Worm (Caenorhabditis elegans) whole organism, mixed stage, embryonic: ENCODE measurements around the gene fbxb-37.

ENCODE experiments used
- bed-3 ChIP-seq: fragments of 200-800 bp; sonication (Bioruptor generic); optimal IDR thresholded peaks from 3 replicates; lab custom pipeline; 2018; ENCODE audit warnings: mild to moderate bottlenecking, missing genetic modification characterization, moderate library complexity, missing compliant biosample characterization
- ceh-39 ChIP-seq: fragments of 150-350 bp; optimal IDR thresholded peaks from 2 replicates; lab custom pipeline; 2014; ENCODE audit warnings: missing biosample characterization, missing genetic modification characterization
- ceh-43 ChIP-seq: fragments of 200-800 bp; sonication (Bioruptor generic); optimal IDR thresholded peaks from 2 replicates; lab custom pipeline; 2018; ENCODE audit warnings: mild to moderate bottlenecking, missing genetic modification characterization, moderate library complexity, missing compliant biosample characterization
- ceh-83 ChIP-seq: fragments of 200-800 bp; sonication (Bioruptor generic); optimal IDR thresholded peaks from 2 replicates; lab custom pipeline; 2018; ENCODE audit warnings: mild to moderate bottlenecking, missing genetic modification characterization, missing compliant biosample characterization
- ces-1 ChIP-seq: fragments of 150-350 bp; optimal IDR thresholded peaks from 2 replicates; lab custom pipeline; 2014; ENCODE audit warnings: missing biosample characterization, missing genetic modification reagents, missing genetic modification characterization
- cnd-1 ChIP-seq: fragments of 200-800 bp; sonication (Bioruptor generic); optimal IDR thresholded peaks from 2 replicates; lab custom pipeline; 2018; ENCODE audit warnings: mild to moderate bottlenecking, missing genetic modification characterization, missing compliant biosample characterization
- drap-1 ChIP-seq: fragments of 200-800 bp; sonication (Bioruptor generic); optimal IDR thresholded peaks from 3 replicates; lab custom pipeline; 2018; ENCODE audit warnings: mild to moderate bottlenecking, missing genetic modification characterization, missing compliant biosample characterization
- elt-1 ChIP-seq: sonication (generic microtip); optimal IDR thresholded peaks from 2 replicates; lab custom pipeline; 2017; ENCODE audit warnings: missing genetic modification characterization, mild to moderate bottlenecking, missing compliant biosample characterization, antibody characterized with exemption, moderate library complexity, borderline replicate concordance; ENCODE audit not compliant: insufficient read depth
- elt-3 ChIP-seq: fragments of 150-350 bp; optimal IDR thresholded peaks from 2 replicates; lab custom pipeline; 2014; ENCODE audit warnings: missing biosample characterization, missing genetic modification characterization
- flh-1 ChIP-seq: fragments of 200-800 bp; sonication (Bioruptor generic); optimal IDR thresholded peaks from 2 replicates; lab custom pipeline; 2018; ENCODE audit warnings: mild to moderate bottlenecking, missing genetic modification characterization, moderate library complexity, missing compliant biosample characterization
- ham-2 ChIP-seq: fragments of 200-800 bp; sonication (Bioruptor generic); optimal IDR thresholded peaks from 2 replicates; lab custom pipeline; 2018; ENCODE audit warnings: mild to moderate bottlenecking, missing genetic modification characterization, missing compliant biosample characterization
- hlh-1 ChIP-seq: fragments of 150-350 bp; optimal IDR thresholded peaks from 2 replicates; lab custom pipeline; 2014; ENCODE audit warnings: missing biosample characterization, missing genetic modification reagents, missing genetic modification characterization
- lin-13 ChIP-seq: fragments of 150-350 bp; optimal IDR thresholded peaks from 2 replicates; lab custom pipeline; 2014; ENCODE audit warnings: missing biosample characterization, missing genetic modification characterization
- lin-32 ChIP-seq: fragments of 200-800 bp; sonication (Bioruptor generic); optimal IDR thresholded peaks from 2 replicates; lab custom pipeline; 2018; ENCODE audit warnings: mild to moderate bottlenecking, missing genetic modification characterization, missing compliant biosample characterization
- lsy-2 ChIP-seq: fragments of 150-350 bp; optimal IDR thresholded peaks from 2 replicates; lab custom pipeline; 2014; ENCODE audit warnings: missing biosample characterization, missing genetic modification characterization
- mab-5 ChIP-seq: fragments of 150-350 bp; optimal IDR thresholded peaks from 2 replicates; lab custom pipeline; 2014; ENCODE audit warnings: missing biosample characterization, missing genetic modification characterization
- mep-1 ChIP-seq: fragments of 150-350 bp; optimal IDR thresholded peaks from 2 replicates; lab custom pipeline; 2017; ENCODE audit warnings: missing biosample characterization, missing genetic modification reagents, missing genetic modification characterization, inconsistent platforms
- mls-2 ChIP-seq: sonication (generic microtip); optimal IDR thresholded peaks from 2 replicates; lab custom pipeline; 2016; ENCODE audit warnings: mild to moderate bottlenecking, missing genetic modification characterization, moderate library complexity, missing compliant biosample characterization
- nhr-12 ChIP-seq: fragments of 150-350 bp; optimal IDR thresholded peaks from 2 replicates; lab custom pipeline; 2014; ENCODE audit warnings: missing biosample characterization, missing genetic modification characterization
- nhr-2 ChIP-seq: fragments of 150-350 bp; optimal IDR thresholded peaks from 2 replicates; lab custom pipeline; 2014; ENCODE audit warnings: missing biosample characterization, missing genetic modification characterization
- nhr-28 ChIP-seq: fragments of 150-350 bp; optimal IDR thresholded peaks from 2 replicates; lab custom pipeline; 2014; ENCODE audit warnings: missing biosample characterization, missing genetic modification characterization
- nhr-76 ChIP-seq: sonication (generic microtip); optimal IDR thresholded peaks from 2 replicates; lab custom pipeline; 2017; ENCODE audit warnings: missing biosample characterization, missing genetic modification characterization
- pha-4 ChIP-seq: fragments of 150-350 bp; optimal IDR thresholded peaks from 2 replicates; lab custom pipeline; 2018; ENCODE audit warnings: missing biosample characterization, missing genetic modification reagents, missing genetic modification characterization
- sem-2 ChIP-seq: fragments of 200-800 bp; sonication (Bioruptor generic); optimal IDR thresholded peaks from 2 replicates; lab custom pipeline; 2018; ENCODE audit warnings: mild to moderate bottlenecking, missing genetic modification characterization, missing compliant biosample characterization
- snpc-4 ChIP-seq: fragments of 150-350 bp; optimal IDR thresholded peaks from 2 replicates; lab custom pipeline; 2014; ENCODE audit warnings: missing biosample characterization, missing genetic modification characterization
- sptf-1 ChIP-seq: sonication (generic microtip); optimal IDR thresholded peaks from 2 replicates; lab custom pipeline; 2017; ENCODE audit warnings: mild to moderate bottlenecking, missing genetic modification characterization, moderate library complexity, missing compliant biosample characterization
- tbx-8 ChIP-seq: fragments of 200-800 bp; sonication (Bioruptor generic); optimal IDR thresholded peaks from 2 replicates; lab custom pipeline; 2018; ENCODE audit warnings: mild to moderate bottlenecking, missing genetic modification characterization, moderate library complexity, missing compliant biosample characterization
- unc-120 ChIP-seq: sonication (generic microtip); optimal IDR thresholded peaks from 2 replicates; lab custom pipeline; 2017; ENCODE audit warnings: missing genetic modification characterization, missing compliant biosample characterization; ENCODE audit not compliant: poor library complexity, severe bottlenecking
- unc-39 ChIP-seq: fragments of 150-350 bp; optimal IDR thresholded peaks from 2 replicates; lab custom pipeline; 2014; ENCODE audit warnings: missing biosample characterization, missing genetic modification characterization
- zip-8 ChIP-seq: fragments of 150-350 bp; optimal IDR thresholded peaks from 2 replicates; lab custom pipeline; 2014; ENCODE audit warnings: missing biosample characterization, missing genetic modification characterization

The fbxb-37 gene

ce11 chrII:2094924-2095650, 1.4 kb upstream of the fbxb-37 start, which contains the start of gene T16A1.2:
Gene T16A1.2, plus strand, starts transcription at chrII:2095600.
- TF ChIP-seq zip-8 (tag; lab: Kevin White, UChicago) (no peak), pha-4 (tag; lab: Kevin White, UChicago) (no peak), cnd-1 (tag; lab: Kevin White, UChicago) (peak; percentile 74), ceh-39 (no peak), ceh-43 (GFP tag; lab: Kevin White, UChicago) (no peak), sptf-1 (tag; lab: Kevin White, UChicago) (no peak), nhr-2 (tag; lab: Kevin White, UChicago) (peak; percentile 68), lin-13 (tag; lab: Kevin White, UChicago) (no peak), ces-1 (no peak), ham-2 (GFP tag; lab: Kevin White, UChicago) (no peak)
- TF ChIP-seq, all 35 proteins: peak for 2

- TF ChIP-seq lin-32 (peak; percentile 82), flh-1 (GFP tag; lab: Kevin White, UChicago) (no peak), lin-13 (tag; lab: Kevin White, UChicago) (peak; percentile 2), cnd-1 (tag; lab: Kevin White, UChicago) (peak; percentile 62), mls-2 (tag; lab: Kevin White, UChicago) (no peak), hlh-1 (tag; lab: Kevin White, UChicago) (peak; percentile 1), elt-3 (tag; lab: Kevin White, UChicago) (no peak)
Observed at ce11 chrII:2091972-2092371, 1.7 kb downstream of the fbxb-37 start, which contains the start of gene T16A1.10. Gene T16A1.10, minus strand, starts transcription at chrII:2092094.

- TF ChIP-seq cnd-1 (tag; lab: Kevin White, UChicago) (no peak), bed-3 (no peak), sem-2 (GFP tag; lab: Kevin White, UChicago) (no peak), flh-1 (GFP tag; lab: Kevin White, UChicago) (no peak), mep-1 (no peak), nhr-12 (tag; lab: Kevin White, UChicago) (no peak), ceh-43 (GFP tag; lab: Kevin White, UChicago) (no peak), ham-2 (GFP tag; lab: Kevin White, UChicago) (no peak), nhr-76 (tag; lab: Kevin White, UChicago) (no peak), ces-1 (no peak), unc-120 (tag; lab: Kevin White, UChicago) (no peak), drap-1 (GFP tag; lab: Kevin White, UChicago) (no peak), unc-39 (no peak)
Observed at ce11 chrII:2090605-2091004, 3.1 kb downstream of the fbxb-37 start, which contains the start of gene trpl-5. Gene trpl-5, minus strand, starts transcription at chrII:2090636.

ce11 chrII:2087206-2087605, 6.5 kb downstream of the fbxb-37 start:
- no peak for TF ChIP-seq lin-13 (tag; lab: Kevin White, UChicago)
- no peak for TF ChIP-seq tbx-8
- TF ChIP-seq zip-8 (tag; lab: Kevin White, UChicago) = no peak
- TF ChIP-seq nhr-2 (tag; lab: Kevin White, UChicago) = no peak
- no peak for TF ChIP-seq nhr-76 (tag; lab: Kevin White, UChicago)
- no peak for TF ChIP-seq mls-2 (tag; lab: Kevin White, UChicago)
- no peak for TF ChIP-seq ceh-83
- TF ChIP-seq elt-1 (tag; lab: Kevin White, UChicago) = no peak
- TF ChIP-seq lsy-2 (tag; lab: Kevin White, UChicago) = no peak
- no peak for TF ChIP-seq nhr-28 (tag; lab: Kevin White, UChicago)
- TF ChIP-seq pha-4 (tag; lab: Kevin White, UChicago) = no peak
- no peak for TF ChIP-seq ceh-39
- TF ChIP-seq drap-1 (GFP tag; lab: Kevin White, UChicago) = no peak
- TF ChIP-seq mab-5 (tag; lab: Kevin White, UChicago) = no peak
- TF ChIP-seq ceh-43 (GFP tag; lab: Kevin White, UChicago) = no peak
- TF ChIP-seq snpc-4 (tag; lab: Kevin White, UChicago) = no peak
